Worm (Caenorhabditis elegans): ENCODE results near the gene C43D7.8.

DNA sequence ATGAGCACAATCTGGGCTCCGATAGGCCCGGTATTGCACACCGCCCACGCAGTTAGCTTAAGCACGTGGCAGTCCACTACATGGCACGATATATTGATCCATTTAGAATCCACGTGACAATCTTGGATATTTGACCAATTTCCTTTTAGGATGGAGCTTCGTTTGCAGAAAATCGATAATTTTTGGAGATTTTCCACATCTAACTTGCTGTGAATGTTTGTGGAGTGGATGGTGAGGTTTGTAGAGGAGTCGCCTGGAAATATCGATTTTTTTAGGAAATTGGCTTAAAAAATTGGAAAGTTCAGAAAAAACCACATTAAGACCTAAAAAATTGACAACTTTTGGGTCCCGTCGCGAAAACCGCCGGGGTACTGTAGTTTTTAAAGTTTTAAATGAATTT lies 26.0 kb upstream of the C43D7.8 start:
- TF ChIP-seq ZK546.5 (tag; optimal IDR thresholded peaks at IDR 0.05) (no peak), lin-39 (tag; optimal IDR thresholded peaks at IDR 0.05) (no peak), nhr-10 (tag; optimal IDR thresholded peaks at IDR 0.05) (no peak), dmd-4 (tag; optimal IDR thresholded peaks at IDR 0.05) (no peak), nhr-11 (tag; optimal IDR thresholded peaks at IDR 0.05) (no peak), alr-1 (tag; optimal IDR thresholded peaks at IDR 0.05) (no peak), ztf-11 (tag; optimal IDR thresholded peaks at IDR 0.05) (no peak), gmeb-1 (tag; optimal IDR thresholded peaks at IDR 0.05) (no peak)
